Worm (Caenorhabditis elegans) whole organism, early embryonic: ENCODE results near the gene F35H10.6.

Experiments
- B0310.2 ChIP-seq: sonication (generic microtip); optimal IDR thresholded peaks from 2 replicates; lab custom pipeline; 2016; ENCODE audit warnings: mild to moderate bottlenecking, missing genetic modification characterization, missing compliant biosample characterization
- F13C5.2 ChIP-seq: sonication (generic microtip); optimal IDR thresholded peaks from 2 replicates; lab custom pipeline; 2017; ENCODE audit warnings: mild to moderate bottlenecking, missing genetic modification characterization, inconsistent platforms, missing compliant biosample characterization
- ama-1 ChIP-seq: fragments of 150-350 bp; optimal IDR thresholded peaks from 2 replicates; lab custom pipeline; 2014
- ets-7 ChIP-seq: sonication (generic microtip); optimal IDR thresholded peaks from 2 replicates; lab custom pipeline; 2016; ENCODE audit warnings: missing genotype, missing genetic modification characterization, missing compliant biosample characterization
- hmbx-1 ChIP-seq: sonication (generic microtip); optimal IDR thresholded peaks from 2 replicates; lab custom pipeline; 2016; ENCODE audit warnings: mild to moderate bottlenecking, missing genetic modification characterization, missing compliant biosample characterization
- hmg-4 ChIP-seq: fragments of 200-800 bp; sonication (Bioruptor generic); optimal IDR thresholded peaks from 2 replicates; lab custom pipeline; 2018; ENCODE audit warnings: mild to moderate bottlenecking, missing genetic modification characterization, missing compliant biosample characterization
- pes-1 ChIP-seq: fragments of 200-800 bp; sonication (Bioruptor generic); IDR thresholded peaks from 2 replicates; pipeline ENCODE4 v1.3.6; 2022; ENCODE audit warnings: missing genetic modification reagents, missing genetic modification characterization, missing compliant biosample characterization
- scrt-1 ChIP-seq: fragments of 200-800 bp; sonication (Bioruptor generic); IDR thresholded peaks from 2 replicates; pipeline ENCODE4 v1.3.6; 2022; ENCODE audit warnings: missing genetic modification characterization, missing compliant biosample characterization
- sea-1 ChIP-seq: fragments of 200-800 bp; sonication (Bioruptor generic); conservative IDR thresholded peaks from 2 replicates; pipeline ENCODE4 v1.3.6; 2022; ENCODE audit warnings: missing genetic modification characterization, missing compliant biosample characterization
- tbx-11 ChIP-seq: fragments of 200-800 bp; sonication (Bioruptor generic); IDR thresholded peaks from 2 replicates; pipeline ENCODE4 v1.3.6; 2022; ENCODE audit warnings: missing genetic modification characterization, missing compliant biosample characterization

DNA sequence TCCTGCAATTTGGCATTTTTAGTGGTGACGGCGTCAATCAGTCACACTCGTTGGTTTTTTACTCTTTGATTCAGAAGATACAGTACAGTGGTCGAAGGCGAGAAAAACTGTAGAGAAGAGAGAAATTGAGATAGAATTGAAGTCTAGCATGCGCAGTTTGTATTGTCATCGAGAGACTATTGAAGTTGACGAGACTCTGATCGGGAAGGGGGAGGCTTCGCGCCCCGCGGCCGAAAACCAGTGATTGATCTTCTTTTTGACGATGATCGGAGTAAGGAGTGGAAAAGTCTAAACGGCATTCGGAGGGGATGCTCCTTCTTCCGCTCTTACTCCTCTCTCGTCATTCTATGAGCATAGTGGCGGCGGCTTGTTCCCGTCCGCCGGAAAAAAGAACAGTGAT, 2.2 kb downstream of the F35H10.6 start:
- TF ChIP-seq B0310.2 (tag; lab: Kevin White, UChicago) = no peak
- no peak for TF ChIP-seq tbx-11 (GFP tag; lab: Robert Waterston, UW)
- TF ChIP-seq ama-1 (lab: Kevin White, UChicago) = no peak
- TF ChIP-seq sea-1 (GFP tag; lab: Robert Waterston, UW) = no peak
- TF ChIP-seq hmbx-1 = no peak
- no peak for TF ChIP-seq pes-1 (GFP tag; lab: Robert Waterston, UW)
- no peak for TF ChIP-seq ets-7 (tag; lab: Kevin White, UChicago)
- TF ChIP-seq hmg-4 = no peak
- no peak for TF ChIP-seq F13C5.2 (tag; lab: Kevin White, UChicago)
- no peak for TF ChIP-seq scrt-1
